Fruit fly (Drosophila melanogaster) whole organism, embryonic: ENCODE data around the gene ph-p.

Experiments
- CG11398 ChIP-seq: fragments of 200-800 bp; sonication (Bioruptor generic); optimal IDR thresholded peaks from 2 replicates; lab custom pipeline; 2016; ENCODE audit warnings: missing biosample characterization, missing genetic modification characterization
- CG12071 ChIP-seq: fragments of 200-800 bp; sonication (Bioruptor generic); optimal IDR thresholded peaks from 3 replicates; lab custom pipeline; 2018; ENCODE audit warnings: missing biosample characterization, mild to moderate bottlenecking, missing genetic modification characterization
- CG13894 ChIP-seq: fragments of 200-800 bp; sonication (Bioruptor generic); optimal IDR thresholded peaks from 3 replicates; lab custom pipeline; 2018; ENCODE audit warnings: missing biosample characterization, mild to moderate bottlenecking, missing genetic modification characterization, moderate library complexity
- CG15269 ChIP-seq: fragments of 200-800 bp; sonication (Bioruptor generic); optimal IDR thresholded peaks from 2 replicates; lab custom pipeline; 2018; ENCODE audit warnings: missing biosample characterization, mild to moderate bottlenecking, missing genetic modification characterization, moderate library complexity
- CG17385 ChIP-seq: fragments of 200-800 bp; sonication (Bioruptor generic); optimal IDR thresholded peaks from 3 replicates; lab custom pipeline; 2018; ENCODE audit warnings: missing biosample characterization, mild to moderate bottlenecking, missing genetic modification characterization
- CG17802 ChIP-seq: fragments of 200-800 bp; sonication (Bioruptor generic); optimal IDR thresholded peaks from 2 replicates; lab custom pipeline; 2018; ENCODE audit warnings: missing biosample characterization, mild to moderate bottlenecking, missing genetic modification characterization, moderate library complexity
- CG17829 ChIP-seq: fragments of 200-800 bp; optimal IDR thresholded peaks from 2 replicates; lab custom pipeline; 2019; ENCODE audit warnings: missing biosample characterization, mild to moderate bottlenecking, missing genetic modification characterization, moderate library complexity
- CG1792 ChIP-seq: fragments of 200-800 bp; sonication (Bioruptor generic); optimal IDR thresholded peaks from 2 replicates; lab custom pipeline; 2016; ENCODE audit warnings: missing biosample characterization, missing genetic modification characterization
- CG2199 ChIP-seq: fragments of 200-800 bp; sonication (Bioruptor generic); IDR thresholded peaks from 3 replicates; pipeline ENCODE4 v1.3.6; 2022; ENCODE audit warnings: missing biosample characterization, missing genetic modification characterization
- CG30403 ChIP-seq: fragments of 200-800 bp; sonication (Bioruptor generic); optimal IDR thresholded peaks from 3 replicates; lab custom pipeline; 2016; ENCODE audit warnings: missing biosample characterization, missing genetic modification characterization
- CG3065 ChIP-seq: fragments of 200-800 bp; sonication (Bioruptor generic); optimal IDR thresholded peaks from 2 replicates; lab custom pipeline; 2016; ENCODE audit warnings: missing biosample characterization, missing genetic modification characterization
- CG31224 ChIP-seq: fragments of 200-800 bp; sonication (Bioruptor generic); IDR thresholded peaks from 2 replicates; pipeline ENCODE4 v1.3.6; 2022; ENCODE audit warnings: missing biosample characterization, missing genetic modification characterization
- CG31441 ChIP-seq: fragments of 200-800 bp; sonication (Bioruptor generic); IDR thresholded peaks from 2 replicates; pipeline ENCODE4 v1.3.6; 2022; ENCODE audit warnings: missing biosample characterization, missing genetic modification characterization
- CG32772 ChIP-seq: fragments of 200-800 bp; sonication (Bioruptor generic); IDR thresholded peaks from 2 replicates; pipeline ENCODE4 v1.3.6; 2022; ENCODE audit warnings: missing biosample characterization, missing genetic modification characterization
- CG4360 ChIP-seq: fragments of 200-800 bp; sonication (Bioruptor generic); IDR thresholded peaks from 2 replicates; pipeline ENCODE4 v1.3.6; 2022; ENCODE audit warnings: missing biosample characterization, missing genetic modification characterization
- CG4404 ChIP-seq: fragments of 200-800 bp; sonication (Bioruptor generic); IDR thresholded peaks from 2 replicates; pipeline ENCODE4 v1.3.6; 2022; ENCODE audit warnings: missing biosample characterization, missing genetic modification characterization
- CG4424 ChIP-seq: fragments of 200-800 bp; sonication (Bioruptor generic); optimal IDR thresholded peaks from 3 replicates; lab custom pipeline; 2016; ENCODE audit warnings: missing biosample characterization, missing genetic modification characterization
- CG4617 ChIP-seq: fragments of 200-800 bp; sonication (Bioruptor generic); optimal IDR thresholded peaks from 3 replicates; lab custom pipeline; 2016; ENCODE audit warnings: missing biosample characterization, missing genetic modification characterization, borderline replicate concordance
- CG7963 ChIP-seq: fragments of 200-800 bp; sonication (Bioruptor generic); IDR thresholded peaks from 3 replicates; pipeline ENCODE4 v1.3.6; 2022; ENCODE audit warnings: missing biosample characterization, missing genetic modification characterization; ENCODE audit not compliant: partially characterized antibody
- CG8281 ChIP-seq: fragments of 200-800 bp; sonication (Bioruptor generic); optimal IDR thresholded peaks from 2 replicates; lab custom pipeline; 2018; ENCODE audit warnings: missing biosample characterization, mild to moderate bottlenecking, missing genetic modification characterization, moderate library complexity
- CG8359 ChIP-seq: fragments of 200-800 bp; sonication (Bioruptor generic); optimal IDR thresholded peaks from 2 replicates; lab custom pipeline; 2017; ENCODE audit warnings: missing biosample characterization, mild to moderate bottlenecking, missing genetic modification characterization, borderline replicate concordance
- CG8388 ChIP-seq: fragments of 200-800 bp; sonication (Bioruptor generic); optimal IDR thresholded peaks from 2 replicates; lab custom pipeline; 2019; ENCODE audit warnings: missing biosample characterization, mild to moderate bottlenecking, missing genetic modification characterization, moderate library complexity
- CG9609 ChIP-seq: fragments of 200-800 bp; sonication (Bioruptor generic); optimal IDR thresholded peaks from 3 replicates; lab custom pipeline; 2016; ENCODE audit warnings: missing biosample characterization, missing genetic modification characterization
- D19B ChIP-seq: fragments of 200-800 bp; sonication (Bioruptor generic); optimal IDR thresholded peaks from 2 replicates; lab custom pipeline; 2017; ENCODE audit warnings: missing biosample characterization, mild to moderate bottlenecking, missing genetic modification characterization
- Hand ChIP-seq: fragments of 200-800 bp; sonication (Bioruptor generic); optimal IDR thresholded peaks from 2 replicates; lab custom pipeline; 2017; ENCODE audit warnings: mild to moderate bottlenecking, missing biosample characterization, missing genetic modification reagents, missing genetic modification characterization
- HmgD ChIP-seq: fragments of 200-800 bp; sonication (Bioruptor generic); optimal IDR thresholded peaks from 3 replicates; lab custom pipeline; 2016; ENCODE audit warnings: missing biosample characterization, missing genetic modification characterization
- MBD-R2 ChIP-seq: fragments of 200-800 bp; sonication (Bioruptor generic); IDR thresholded peaks from 2 replicates; pipeline ENCODE4 v1.3.6; 2022; ENCODE audit warnings: missing biosample characterization, missing genetic modification characterization
- Mrtf ChIP-seq: fragments of 200-800 bp; sonication (Bioruptor generic); IDR thresholded peaks from 3 replicates; pipeline ENCODE4 v1.3.6; 2022; ENCODE audit warnings: missing biosample characterization, missing genetic modification characterization
- NK7.1 ChIP-seq: fragments of 200-800 bp; sonication (Bioruptor generic); optimal IDR thresholded peaks from 3 replicates; lab custom pipeline; 2016; ENCODE audit warnings: missing biosample characterization, missing genetic modification characterization
- Neu2 ChIP-seq: fragments of 200-800 bp; sonication (Bioruptor generic); optimal IDR thresholded peaks from 3 replicates; lab custom pipeline; 2016; ENCODE audit warnings: missing biosample characterization, missing genetic modification characterization, borderline replicate concordance
- Nf-YA ChIP-seq: fragments of 200-800 bp; sonication (Bioruptor generic); IDR thresholded peaks from 2 replicates; pipeline ENCODE4 v1.3.6; 2022; ENCODE audit warnings: missing biosample characterization, missing genetic modification characterization
- TFAM ChIP-seq: fragments of 200-800 bp; sonication (Bioruptor generic); optimal IDR thresholded peaks from 2 replicates; lab custom pipeline; 2017; ENCODE audit warnings: missing biosample characterization, missing genetic modification characterization, inconsistent platforms
- ab ChIP-seq: fragments of 200-800 bp; sonication (Bioruptor generic); optimal IDR thresholded peaks from 2 replicates; lab custom pipeline; 2016; ENCODE audit warnings: missing biosample characterization, missing genetic modification characterization
- aop ChIP-seq: fragments of 200-800 bp; sonication (Bioruptor generic); IDR thresholded peaks from 2 replicates; pipeline ENCODE4 v1.3.6; 2022; ENCODE audit warnings: missing biosample characterization, missing genetic modification characterization
- ash1 ChIP-seq: fragments of 200-800 bp; sonication (Bioruptor generic); optimal IDR thresholded peaks from 2 replicates; lab custom pipeline; 2018; ENCODE audit warnings: missing biosample characterization, mild to moderate bottlenecking, missing genetic modification characterization
- ato ChIP-seq: fragments of 200-800 bp; sonication (Bioruptor generic); IDR thresholded peaks from 2 replicates; pipeline ENCODE4 v1.3.6; 2022; ENCODE audit warnings: missing biosample characterization, missing genetic modification characterization; ENCODE audit not compliant: partially characterized antibody
- az2 ChIP-seq: fragments of 200-800 bp; sonication (Bioruptor generic); optimal IDR thresholded peaks from 3 replicates; lab custom pipeline; 2016; ENCODE audit warnings: missing biosample characterization, missing genetic modification characterization
- br ChIP-seq: fragments of >200 bp; optimal IDR thresholded peaks from 2 replicates; lab custom pipeline; 2017
- bsh ChIP-seq, 2 experiments: fragments of 200-800 bp; sonication (Bioruptor generic); optimal IDR thresholded peaks; 2 replicates each; lab custom pipeline; 2017 to 2018; ENCODE audit warnings: mild to moderate bottlenecking in 2 of 2, missing biosample characterization in 2 of 2, missing genetic modification characterization in 2 of 2, moderate library complexity in 1 of 2
- fu2 ChIP-seq: fragments of 200-800 bp; sonication (Bioruptor generic); optimal IDR thresholded peaks from 2 replicates; lab custom pipeline; 2016; ENCODE audit warnings: missing biosample characterization, missing genetic modification characterization
- hth ChIP-seq: fragments of >200 bp; optimal IDR thresholded peaks from 2 replicates; lab custom pipeline; 2017; ENCODE audit warnings: inconsistent platforms
- insv ChIP-seq, 2 experiments: fragments of 200-800 bp; sonication (Bioruptor generic); optimal IDR thresholded peaks; 3 replicates each; lab custom pipeline; 2016 to 2018; ENCODE audit warnings: missing biosample characterization in 2 of 2, missing genetic modification characterization in 2 of 2
- lola ChIP-seq, 3 experiments: fragments of >200 bp in 2 of 3; fragments of 200-800 bp in 1 of 3; sonication (Bioruptor generic) in 1 of 3; optimal IDR thresholded peaks; 2 replicates each; lab custom pipeline; 2017 to 2019; ENCODE audit warnings: missing biosample characterization in 3 of 3, missing genetic modification characterization in 3 of 3, mild to moderate bottlenecking in 1 of 3, moderate library complexity in 1 of 3
- otp ChIP-seq: fragments of 200-800 bp; sonication (Bioruptor generic); IDR thresholded peaks from 3 replicates; pipeline ENCODE4, ENCODE4 v1.3.6; 2022; ENCODE audit warnings: missing biosample characterization, missing genetic modification characterization
- pfk ChIP-seq: fragments of 200-800 bp; sonication (Bioruptor generic); optimal IDR thresholded peaks from 2 replicates; lab custom pipeline; 2018; ENCODE audit warnings: missing biosample characterization, mild to moderate bottlenecking, missing genetic modification characterization, moderate library complexity
- schlank ChIP-seq: fragments of 200-800 bp; sonication (Bioruptor generic); optimal IDR thresholded peaks from 2 replicates; lab custom pipeline; 2018; ENCODE audit warnings: missing biosample characterization, mild to moderate bottlenecking, missing genetic modification characterization
- sima ChIP-seq: fragments of 200-800 bp; sonication (Bioruptor generic); optimal IDR thresholded peaks from 2 replicates; lab custom pipeline; 2016; ENCODE audit warnings: missing biosample characterization, missing genetic modification characterization
- sob ChIP-seq: fragments of 200-800 bp; sonication (Bioruptor generic); IDR thresholded peaks from 2 replicates; pipeline ENCODE4 v1.3.6; 2022; ENCODE audit warnings: missing biosample characterization, missing genetic modification characterization
- sr ChIP-seq: fragments of 200-800 bp; sonication (Bioruptor generic); IDR thresholded peaks from 3 replicates; pipeline ENCODE4 v1.3.6; 2022; ENCODE audit warnings: missing biosample characterization, missing genetic modification characterization
- tio ChIP-seq: fragments of 200-800 bp; sonication (Bioruptor generic); optimal IDR thresholded peaks from 2 replicates; lab custom pipeline; 2017; ENCODE audit warnings: missing biosample characterization, missing genetic modification characterization, inconsistent platforms

Gene ph-p

DNA sequence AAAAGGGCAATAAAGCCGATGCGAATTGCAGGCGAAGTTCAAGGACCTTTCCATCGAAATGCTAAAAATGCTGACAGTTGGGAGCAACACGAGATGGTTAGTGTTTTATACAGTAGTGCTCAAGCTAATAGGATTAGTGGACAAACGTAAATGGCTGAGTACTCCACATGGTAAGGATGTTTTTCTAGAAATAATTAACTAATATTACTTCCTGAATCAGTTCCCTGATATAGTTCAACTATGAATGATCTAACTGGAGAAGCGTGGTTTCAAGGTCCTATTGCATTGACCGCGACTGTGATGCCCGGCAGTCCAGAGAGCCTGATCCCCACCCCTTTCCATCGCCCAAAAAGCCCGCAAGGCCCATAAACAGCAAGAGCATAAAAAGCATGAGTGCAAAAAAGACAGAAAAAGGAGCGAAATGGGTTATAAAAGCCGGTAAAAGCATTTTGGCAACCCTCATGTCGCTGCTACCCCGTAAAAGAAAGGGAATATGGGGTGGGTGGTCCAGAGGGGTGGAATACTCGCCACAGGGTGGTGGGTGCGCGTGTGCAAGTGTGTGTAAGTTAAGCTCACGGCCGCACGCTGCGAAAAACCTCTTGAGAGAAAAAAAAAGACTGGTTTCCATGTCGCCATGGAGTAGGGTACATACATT is 3.8 kb downstream of the ph-p start (continued):
- TF ChIP-seq tio (GFP tag; lab: Kevin White, UChicago): peak; percentile 34
- no peak for TF ChIP-seq ash1 (GFP tag; lab: Kevin White, UChicago)
- no peak for TF ChIP-seq MBD-R2 (GFP tag; lab: Robert Waterston, UW)
- TF ChIP-seq insv (GFP tag; optimal IDR thresholded peaks at IDR 0.05; lab: Kevin White, UChicago): no peak
- peak; percentile 27; the same call in 1 of the 2 replicates for TF ChIP-seq CG4360 (GFP tag; lab: Robert Waterston, UW)
- peak; percentile 6 for TF ChIP-seq CG8281
- no peak for TF ChIP-seq CG3065 (GFP tag; lab: Kevin White, UChicago)
- TF ChIP-seq pfk: no peak
- peak; percentile 64 for TF ChIP-seq CG12071 (GFP tag; lab: Kevin White, UChicago)
- no peak for TF ChIP-seq ab
- TF ChIP-seq CG4617 (GFP tag; lab: Kevin White, UChicago): no peak
- TF ChIP-seq CG31441 (GFP tag; lab: Robert Waterston, UW): peak; percentile 74
- peak; percentile 61 for TF ChIP-seq CG17385 (GFP tag; lab: Kevin White, UChicago)
- no peak for TF ChIP-seq TFAM (GFP tag; lab: Kevin White, UChicago)
- peak; percentile 65 for TF ChIP-seq az2 (GFP tag; lab: Kevin White, UChicago)
- TF ChIP-seq CG31224 (GFP tag; lab: Robert Waterston, UW): peak; percentile 34; the same call in 1 of the 2 replicates
- TF ChIP-seq HmgD (GFP tag; lab: Kevin White, UChicago): no peak
- TF ChIP-seq aop (GFP tag; lab: Robert Waterston, UW): no peak
- TF ChIP-seq fu2 (GFP tag; lab: Kevin White, UChicago): peak; percentile 35
- peak; percentile 66 for TF ChIP-seq CG8388
- no peak for TF ChIP-seq Nf-YA (GFP tag; lab: Robert Waterston, UW)
- TF ChIP-seq otp (GFP tag; lab: Robert Waterston, UW): peak; percentile 49; the same call in 1 of the 3 replicates
- peak; percentile 63 for TF ChIP-seq CG15269 (tag; lab: Kevin White, UChicago)
- peak; percentile 69 for TF ChIP-seq CG30403 (GFP tag; lab: Kevin White, UChicago)
- TF ChIP-seq br (lab: Kevin White, UChicago): no peak
- peak in 1 of 3 experiments; percentile 63 for TF ChIP-seq lola (GFP tag; optimal IDR thresholded peaks at IDR 0.05; lab: Kevin White, UChicago)
- TF ChIP-seq CG2199 (GFP tag; lab: Robert Waterston, UW): no peak
- TF ChIP-seq CG4404 (GFP tag; lab: Robert Waterston, UW): peak; percentile 33
- peak; percentile 39 for TF ChIP-seq D19B (GFP tag; lab: Kevin White, UChicago)
- no peak for TF ChIP-seq ato (GFP tag; lab: Robert Waterston, UW)
- TF ChIP-seq CG11398: peak; percentile 8
- peak; percentile 59 for TF ChIP-seq sima (GFP tag; lab: Kevin White, UChicago)
- peak; percentile 53 to 85 for TF ChIP-seq bsh (GFP tag; optimal IDR thresholded peaks at IDR 0.05; lab: Kevin White, UChicago)
- no peak for TF ChIP-seq sr (GFP tag; lab: Robert Waterston, UW)
- TF ChIP-seq CG4424 (GFP tag; lab: Kevin White, UChicago): peak; percentile 65
- peak; percentile 10 for TF ChIP-seq CG9609 (GFP tag; lab: Kevin White, UChicago)
- TF ChIP-seq CG1792 (GFP tag; lab: Kevin White, UChicago): peak; percentile 58
- no peak for TF ChIP-seq CG17802 (tag; lab: Kevin White, UChicago)
- 0 out of 3 replicates have a peak, but pooled peaks have one; percentile 48 for TF ChIP-seq Mrtf
- TF ChIP-seq CG17829 (tag; lab: Kevin White, UChicago): peak; percentile 64
- TF ChIP-seq Neu2: peak; percentile 34
- no peak for TF ChIP-seq CG7963 (GFP tag; lab: Robert Waterston, UW)
- TF ChIP-seq CG13894 (tag; lab: Kevin White, UChicago): no peak
- peak; percentile 60 for TF ChIP-seq CG8359 (GFP tag; lab: Kevin White, UChicago)
- no peak for TF ChIP-seq NK7.1
- TF ChIP-seq sob (GFP tag; lab: Robert Waterston, UW): 0 out of 2 replicates have a peak, but pooled peaks have one; percentile 24
- no peak for TF ChIP-seq hth (lab: Kevin White, UChicago)
- peak; percentile 38 for TF ChIP-seq Hand (GFP tag; lab: Kevin White, UChicago)
- TF ChIP-seq schlank (tag; lab: Kevin White, UChicago): no peak
- no peak for TF ChIP-seq CG32772
